Worm (Caenorhabditis elegans): Measurements from ENCODE around the gene cnt-1.

cnt-1 gene

DNA sequence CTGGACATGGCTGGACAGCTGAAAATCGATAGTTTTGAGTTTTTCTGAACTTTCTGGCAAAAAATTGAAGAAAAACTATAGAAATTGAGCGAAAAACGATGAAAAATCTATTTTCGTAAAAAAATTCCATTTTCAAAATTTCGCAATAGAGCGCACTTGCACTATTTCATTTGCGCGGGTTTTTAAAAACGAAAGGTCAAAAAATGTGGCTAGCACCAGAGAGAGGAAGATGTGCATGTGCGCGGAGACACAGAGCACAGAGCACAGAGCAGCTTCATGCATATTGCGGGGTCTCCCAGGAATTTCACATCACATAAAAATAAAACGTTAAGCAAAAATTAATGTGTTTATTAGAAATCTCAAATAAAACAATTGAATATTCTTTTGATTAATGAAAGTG lies 19.2 kb upstream of the cnt-1 start, which contains the start of gene Y17G7B.18:
Gene Y17G7B.18 (minus strand): TSS at position 18 of the 400 bp plus-strand sequence.
- no peak for TF ChIP-seq ZK546.5 (tag; optimal IDR thresholded peaks at IDR 0.05)
- no peak for TF ChIP-seq eor-1 (tag; optimal IDR thresholded peaks at IDR 0.05)
- no peak for TF ChIP-seq nhr-43 (tag; optimal IDR thresholded peaks at IDR 0.05; ENCODE audit: poor library complexity, severe bottlenecking)
- TF ChIP-seq sea-2 (GFP tag; optimal IDR thresholded peaks at IDR 0.05) = no peak
- TF ChIP-seq nhr-23 (tag; optimal IDR thresholded peaks at IDR 0.05) = peak; percentile 53
- TF ChIP-seq nhr-25 (tag; optimal IDR thresholded peaks at IDR 0.05) = peak; percentile 36
- TF ChIP-seq fkh-10 (GFP tag; optimal IDR thresholded peaks at IDR 0.05) = peak; percentile 58
- TF ChIP-seq pha-4 (tag; optimal IDR thresholded peaks at IDR 0.05) = peak; percentile 87
- TF ChIP-seq lin-39 (tag; optimal IDR thresholded peaks at IDR 0.05) = peak; percentile 26
- peak; percentile 71 for TF ChIP-seq skn-1 (tag; optimal IDR thresholded peaks at IDR 0.05)
- TF ChIP-seq mml-1 (tag; optimal IDR thresholded peaks at IDR 0.05) = no peak
- no peak for TF ChIP-seq lsy-12 (tag; optimal IDR thresholded peaks at IDR 0.05)
- TF ChIP-seq nhr-11 (tag; optimal IDR thresholded peaks at IDR 0.05) = no peak
- peak; percentile 78 for TF ChIP-seq hmg-11 (tag; optimal IDR thresholded peaks at IDR 0.05)
- no peak for TF ChIP-seq aly-2 (tag; optimal IDR thresholded peaks at IDR 0.05)
- TF ChIP-seq nfya-1 (tag; optimal IDR thresholded peaks at IDR 0.05; ENCODE audit: insufficient read depth) = peak; percentile 83
- no peak for TF ChIP-seq elt-2 (tag; optimal IDR thresholded peaks at IDR 0.05)
- no peak for TF ChIP-seq fkh-2 (tag; optimal IDR thresholded peaks at IDR 0.05)
- peak; percentile 29 for TF ChIP-seq ceh-28 (tag; optimal IDR thresholded peaks at IDR 0.05)
- TF ChIP-seq ceh-82 (tag; optimal IDR thresholded peaks at IDR 0.05) = peak; percentile 33
- TF ChIP-seq daf-12 (tag; optimal IDR thresholded peaks at IDR 0.05) = no peak
- no peak for TF ChIP-seq ama-1 (optimal IDR thresholded peaks at IDR 0.05)
- no peak for TF ChIP-seq fos-1 (tag; optimal IDR thresholded peaks at IDR 0.05)
- peak; percentile 47 for TF ChIP-seq R02D3.7 (tag; optimal IDR thresholded peaks at IDR 0.05)
- TF ChIP-seq snpc-4 (tag; optimal IDR thresholded peaks at IDR 0.05) = peak; percentile 64
- TF ChIP-seq unc-39 (tag; optimal IDR thresholded peaks at IDR 0.05) = no peak
- peak; percentile 39 for TF ChIP-seq egl-5 (tag; optimal IDR thresholded peaks at IDR 0.05)
- TF ChIP-seq lin-15B (tag; optimal IDR thresholded peaks at IDR 0.05) = peak; percentile 84
- TF ChIP-seq elt-1 (tag; optimal IDR thresholded peaks at IDR 0.05) = no peak

DNA sequence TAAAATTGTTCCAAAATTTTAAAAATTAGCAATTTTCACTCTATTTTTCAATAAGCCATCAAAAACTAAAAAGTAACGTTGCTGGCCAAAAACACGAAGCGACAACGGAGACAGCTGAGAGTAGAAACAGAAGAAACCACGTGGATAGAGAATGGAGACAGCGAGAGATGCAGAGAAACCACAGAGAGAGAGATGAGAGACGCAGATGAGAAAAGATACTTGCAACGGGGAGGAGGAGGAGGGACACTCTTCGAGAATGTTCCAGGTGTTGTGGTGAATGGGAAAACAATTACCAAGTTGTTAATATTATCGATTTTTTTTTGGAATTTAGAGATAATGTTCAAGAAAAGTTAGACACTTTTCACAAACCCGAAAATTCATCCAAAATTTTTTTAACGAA lies 13.7 kb upstream of the cnt-1 start:
- peak; percentile 52 for TF ChIP-seq elt-1 (tag; optimal IDR thresholded peaks at IDR 0.05)
- TF ChIP-seq ceh-9 (tag; optimal IDR thresholded peaks at IDR 0.05) = no peak
- no peak for TF ChIP-seq nhr-237 (tag; optimal IDR thresholded peaks at IDR 0.05)
- TF ChIP-seq zag-1 (tag; optimal IDR thresholded peaks at IDR 0.05) = no peak
- TF ChIP-seq daf-12 (tag; optimal IDR thresholded peaks at IDR 0.05) = no peak
- peak; percentile 91 for TF ChIP-seq nhr-23 (tag; optimal IDR thresholded peaks at IDR 0.05)
- peak; percentile 61 for TF ChIP-seq skn-1 (tag; optimal IDR thresholded peaks at IDR 0.05)
- TF ChIP-seq nfya-1 (tag; optimal IDR thresholded peaks at IDR 0.05; ENCODE audit: insufficient read depth) = peak; percentile 96
- TF ChIP-seq nhr-76 (tag; optimal IDR thresholded peaks at IDR 0.05) = no peak
- TF ChIP-seq tbx-2 (tag; optimal IDR thresholded peaks at IDR 0.05) = peak; percentile 79
- TF ChIP-seq fkh-10 (GFP tag; optimal IDR thresholded peaks at IDR 0.05) = peak; percentile 73
- no peak for TF ChIP-seq elt-3 (tag; optimal IDR thresholded peaks at IDR 0.05)
- TF ChIP-seq nhr-77 (tag; optimal IDR thresholded peaks at IDR 0.05) = peak; percentile 72
- peak; percentile 67 for TF ChIP-seq nhr-43 (tag; optimal IDR thresholded peaks at IDR 0.05; ENCODE audit: poor library complexity, severe bottlenecking)
- peak; percentile 58 for TF ChIP-seq R02D3.7 (tag; optimal IDR thresholded peaks at IDR 0.05)
- TF ChIP-seq lsy-12 (tag; optimal IDR thresholded peaks at IDR 0.05) = peak; percentile 88
- TF ChIP-seq egl-5 (tag; optimal IDR thresholded peaks at IDR 0.05) = peak; percentile 90
- TF ChIP-seq ztf-11 (tag; optimal IDR thresholded peaks at IDR 0.05) = no peak
- peak in 1 of 2 experiments; percentile 50 for TF ChIP-seq eor-1 (tag; optimal IDR thresholded peaks at IDR 0.05)
- peak; percentile 79 for TF ChIP-seq sea-2 (GFP tag; optimal IDR thresholded peaks at IDR 0.05)
- TF ChIP-seq hmg-11 (tag; optimal IDR thresholded peaks at IDR 0.05) = peak; percentile 98
- peak; percentile 97 for TF ChIP-seq nhr-25 (tag; optimal IDR thresholded peaks at IDR 0.05)
- peak; percentile 80 for TF ChIP-seq snpc-4 (tag; optimal IDR thresholded peaks at IDR 0.05)
- TF ChIP-seq nhr-28 (tag; optimal IDR thresholded peaks at IDR 0.05) = no peak
- TF ChIP-seq fkh-2 (tag; optimal IDR thresholded peaks at IDR 0.05) = peak; percentile 100
- TF ChIP-seq nhr-11 (tag; optimal IDR thresholded peaks at IDR 0.05) = peak; percentile 20
- TF ChIP-seq lin-15B (tag; optimal IDR thresholded peaks at IDR 0.05) = peak; percentile 74
- peak; percentile 78 for TF ChIP-seq elt-2 (tag; optimal IDR thresholded peaks at IDR 0.05)
- TF ChIP-seq ceh-28 (tag; optimal IDR thresholded peaks at IDR 0.05) = peak; percentile 96
- TF ChIP-seq nhr-12 (tag; optimal IDR thresholded peaks at IDR 0.05) = no peak
- peak; percentile 22 for TF ChIP-seq fos-1 (tag; optimal IDR thresholded peaks at IDR 0.05)
- no peak for TF ChIP-seq ZK546.5 (tag; optimal IDR thresholded peaks at IDR 0.05)
- peak; percentile 66 for TF ChIP-seq lin-39 (tag; optimal IDR thresholded peaks at IDR 0.05)
- TF ChIP-seq ama-1 (optimal IDR thresholded peaks at IDR 0.05) = peak; percentile 84
- peak; percentile 72 for TF ChIP-seq pqm-1 (tag; optimal IDR thresholded peaks at IDR 0.05)
- no peak for TF ChIP-seq nhr-67 (tag; optimal IDR thresholded peaks at IDR 0.05)
- peak; percentile 70 for TF ChIP-seq ztf-4 (tag; optimal IDR thresholded peaks at IDR 0.05)
- TF ChIP-seq egl-27 (tag; optimal IDR thresholded peaks at IDR 0.05) = peak; percentile 88
- TF ChIP-seq jun-1 (tag; optimal IDR thresholded peaks at IDR 0.05) = peak; percentile 94
- TF ChIP-seq mml-1 (tag; optimal IDR thresholded peaks at IDR 0.05) = no peak
- TF ChIP-seq mdl-1 (tag; optimal IDR thresholded peaks at IDR 0.05) = peak; percentile 98
- peak; percentile 92 for TF ChIP-seq pha-4 (tag; optimal IDR thresholded peaks at IDR 0.05)
- no peak for TF ChIP-seq ceh-82 (tag; optimal IDR thresholded peaks at IDR 0.05)
- TF ChIP-seq unc-62 (GFP tag; optimal IDR thresholded peaks at IDR 0.05) = peak; percentile 22

All from whole organism, L3 larva.